Fruit fly (Drosophila melanogaster): ENCODE measurements around the gene GMF.

DNA sequence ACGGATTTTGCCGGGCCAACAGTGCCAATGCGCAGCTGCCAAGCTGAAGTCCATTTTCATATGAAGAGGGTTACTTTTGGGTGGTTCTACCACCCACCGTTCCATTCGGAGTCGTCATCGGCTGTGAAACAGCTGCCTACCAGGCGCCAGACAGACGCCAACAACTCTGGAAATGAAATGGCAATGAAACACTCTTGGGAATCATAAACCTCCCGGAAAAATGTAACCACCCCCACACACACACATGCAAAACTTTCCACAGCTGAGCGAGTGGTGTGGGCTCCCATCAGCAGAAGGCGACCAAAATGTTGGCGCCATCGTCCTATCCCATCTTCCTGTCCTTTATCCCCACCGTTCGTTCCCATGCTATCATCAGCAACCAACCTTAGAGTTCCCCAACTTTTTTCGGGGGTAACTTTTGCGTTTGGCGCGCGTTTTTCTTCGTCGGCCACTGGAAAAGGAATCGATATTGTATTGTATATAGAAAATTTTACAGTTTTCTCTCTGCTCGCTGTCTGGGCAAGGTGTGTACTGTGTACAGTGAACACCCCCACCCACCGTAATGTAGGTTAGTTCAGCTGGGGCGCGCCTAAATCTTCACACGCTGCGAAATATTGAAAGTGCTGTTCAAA is 27.5 kb downstream of the GMF start:
- TF ChIP-seq CG1621 (tag; optimal IDR thresholded peaks at IDR 0.05): no peak
- no peak for TF ChIP-seq spab (GFP tag; optimal IDR thresholded peaks at IDR 0.05)
- no peak for TF ChIP-seq acj6 (GFP tag; optimal IDR thresholded peaks at IDR 0.05)
- TF ChIP-seq CG16779 (tag; optimal IDR thresholded peaks at IDR 0.05): no peak
- no peak for TF ChIP-seq Hr39 (GFP tag; optimal IDR thresholded peaks at IDR 0.05)
- no peak for TF ChIP-seq CG10669 (GFP tag; optimal IDR thresholded peaks at IDR 0.05)
- no peak for TF ChIP-seq ss (GFP tag; optimal IDR thresholded peaks at IDR 0.05)
- no peak for TF ChIP-seq Sox102F (GFP tag; optimal IDR thresholded peaks at IDR 0.05)
- TF ChIP-seq Lpt (GFP tag; optimal IDR thresholded peaks at IDR 0.05): no peak
- no peak for TF ChIP-seq Sox15 (GFP tag; optimal IDR thresholded peaks at IDR 0.05)

Measured in whole organism, prepupa.